Fruit fly (Drosophila melanogaster) whole organism, adult: ENCODE results near the gene soti.

ENCODE experiments used
- CG33017 ChIP-seq: fragments of 200-800 bp; sonication (Bioruptor generic); optimal IDR thresholded peaks from 2 replicates; lab custom pipeline; 2018; ENCODE audit warnings: missing biosample characterization, mild to moderate bottlenecking, missing genetic modification characterization, moderate library complexity
- CG7045 ChIP-seq: fragments of 200-800 bp; sonication (Bioruptor generic); optimal IDR thresholded peaks from 2 replicates; lab custom pipeline; 2017; ENCODE audit warnings: missing biosample characterization, mild to moderate bottlenecking, missing genetic modification characterization
- CG7101 ChIP-seq: fragments of 200-800 bp; sonication (Bioruptor generic); optimal IDR thresholded peaks from 2 replicates; lab custom pipeline; 2018; ENCODE audit warnings: missing biosample characterization, mild to moderate bottlenecking, missing genetic modification characterization, moderate library complexity
- cnc ChIP-seq, 2 experiments: fragments of >200 bp; optimal IDR thresholded peaks; 2 replicates each; lab custom pipeline; 2017

dm6 chr3R:14391281-14391680 lies 9.8 kb upstream of the soti start:
- TF ChIP-seq CG33017 (tag; lab: Kevin White, UChicago) (no peak), cnc (optimal IDR thresholded peaks at IDR 0.05; lab: Kevin White, UChicago) (no peak), CG7101 (peak; percentile 67), CG7045 (GFP tag; lab: Kevin White, UChicago) (peak; percentile 74)
